Fruit fly (Drosophila melanogaster) whole organism, embryonic: ENCODE results near the gene CG13314.

Experiments used
- CG10565 ChIP-seq: fragments of 200-800 bp; sonication (Bioruptor generic); optimal IDR thresholded peaks from 3 replicates; lab custom pipeline; 2016; ENCODE audit warnings: missing biosample characterization, mild to moderate bottlenecking, missing genetic modification characterization
- CG12299 ChIP-seq: fragments of 200-800 bp; sonication (Bioruptor generic); optimal IDR thresholded peaks from 2 replicates; lab custom pipeline; 2018; ENCODE audit warnings: missing biosample characterization, mild to moderate bottlenecking, missing genetic modification characterization
- CG12391 ChIP-seq: fragments of 200-800 bp; sonication (Bioruptor generic); optimal IDR thresholded peaks from 3 replicates; lab custom pipeline; 2018; ENCODE audit warnings: missing biosample characterization, mild to moderate bottlenecking, missing genetic modification characterization, moderate library complexity
- CG12659 ChIP-seq: fragments of 200-800 bp; sonication (Bioruptor generic); optimal IDR thresholded peaks from 3 replicates; lab custom pipeline; 2017; ENCODE audit warnings: mild to moderate bottlenecking, missing biosample characterization, missing genetic modification reagents, missing genetic modification characterization
- CG13287 ChIP-seq: fragments of 200-800 bp; sonication (Bioruptor generic); IDR thresholded peaks from 2 replicates; pipeline ENCODE4 v1.3.6; 2022; ENCODE audit warnings: missing biosample characterization, missing genetic modification characterization; ENCODE audit not compliant: partially characterized antibody
- CG13775 ChIP-seq: fragments of 200-800 bp; sonication (Bioruptor generic); optimal IDR thresholded peaks from 3 replicates; lab custom pipeline; 2017; ENCODE audit warnings: missing biosample characterization, mild to moderate bottlenecking, missing genetic modification characterization
- CG15269 ChIP-seq: fragments of 200-800 bp; sonication (Bioruptor generic); optimal IDR thresholded peaks from 2 replicates; lab custom pipeline; 2018; ENCODE audit warnings: missing biosample characterization, mild to moderate bottlenecking, missing genetic modification characterization, moderate library complexity
- CG1529 ChIP-seq: fragments of 200-800 bp; sonication (Bioruptor generic); optimal IDR thresholded peaks from 3 replicates; lab custom pipeline; 2018; ENCODE audit warnings: missing biosample characterization, missing genetic modification characterization
- CG16779 ChIP-seq: fragments of 200-800 bp; sonication (Bioruptor generic); IDR thresholded peaks from 2 replicates; pipeline ENCODE4 v1.3.6; 2022; ENCODE audit warnings: missing biosample characterization, missing genetic modification characterization
- CG18476 ChIP-seq: fragments of 200-800 bp; sonication (Bioruptor generic); optimal IDR thresholded peaks from 2 replicates; lab custom pipeline; 2016; ENCODE audit warnings: missing biosample characterization, mild to moderate bottlenecking, missing genetic modification characterization
- CG2129 ChIP-seq: fragments of 200-800 bp; sonication (Bioruptor generic); IDR thresholded peaks from 2 replicates; pipeline ENCODE4 v1.3.6; 2022; ENCODE audit warnings: missing biosample characterization, missing genetic modification characterization; ENCODE audit not compliant: partially characterized antibody
- CG3407 ChIP-seq: fragments of 200-800 bp; sonication (Bioruptor generic); optimal IDR thresholded peaks from 2 replicates; lab custom pipeline; 2018; ENCODE audit warnings: missing biosample characterization, mild to moderate bottlenecking, missing genetic modification characterization
- CG34224 ChIP-seq: fragments of 200-800 bp; sonication (Bioruptor generic); IDR thresholded peaks from 3 replicates; pipeline ENCODE4 v1.3.6; 2022; ENCODE audit warnings: missing biosample characterization, missing genetic modification characterization; ENCODE audit not compliant: partially characterized antibody
- CG3838 ChIP-seq: fragments of 200-800 bp; sonication (Bioruptor generic); optimal IDR thresholded peaks from 3 replicates; lab custom pipeline; 2016; ENCODE audit warnings: missing biosample characterization, missing genetic modification characterization
- CG4404 ChIP-seq: fragments of 200-800 bp; sonication (Bioruptor generic); IDR thresholded peaks from 2 replicates; pipeline ENCODE4 v1.3.6; 2022; ENCODE audit warnings: missing biosample characterization, missing genetic modification characterization
- CG6654 ChIP-seq: fragments of 200-800 bp; sonication (Bioruptor generic); optimal IDR thresholded peaks from 2 replicates; lab custom pipeline; 2017; ENCODE audit warnings: missing biosample characterization, mild to moderate bottlenecking, missing genetic modification characterization
- CG6854 ChIP-seq: fragments of 200-800 bp; sonication (Bioruptor generic); optimal IDR thresholded peaks from 3 replicates; lab custom pipeline; 2017; ENCODE audit warnings: missing biosample characterization, mild to moderate bottlenecking, missing genetic modification characterization
- CrebB ChIP-seq: fragments of 200-800 bp; sonication (Bioruptor generic); optimal IDR thresholded peaks from 3 replicates; lab custom pipeline; 2018; ENCODE audit warnings: missing biosample characterization, mild to moderate bottlenecking, missing genetic modification characterization
- D19B ChIP-seq: fragments of 200-800 bp; sonication (Bioruptor generic); optimal IDR thresholded peaks from 2 replicates; lab custom pipeline; 2017; ENCODE audit warnings: missing biosample characterization, mild to moderate bottlenecking, missing genetic modification characterization
- Dad ChIP-seq: fragments of 200-800 bp; sonication (Bioruptor generic); optimal IDR thresholded peaks from 3 replicates; lab custom pipeline; 2016; ENCODE audit warnings: missing biosample characterization, missing genetic modification characterization
- Elba2 ChIP-seq: fragments of 200-800 bp; sonication (Bioruptor generic); optimal IDR thresholded peaks from 3 replicates; lab custom pipeline; 2016; ENCODE audit warnings: missing biosample characterization, missing genetic modification characterization
- H2.0 ChIP-seq: fragments of 200-800 bp; sonication (Bioruptor generic); IDR thresholded peaks from 2 replicates; pipeline ENCODE4 v1.3.6; 2022; ENCODE audit warnings: missing biosample characterization, missing genetic modification characterization
- Hand ChIP-seq: fragments of 200-800 bp; sonication (Bioruptor generic); optimal IDR thresholded peaks from 2 replicates; lab custom pipeline; 2017; ENCODE audit warnings: mild to moderate bottlenecking, missing biosample characterization, missing genetic modification reagents, missing genetic modification characterization
- Lpt ChIP-seq: fragments of >200 bp; optimal IDR thresholded peaks from 2 replicates; lab custom pipeline; 2018; ENCODE audit warnings: missing biosample characterization, missing genetic modification characterization
- Max ChIP-seq: fragments of 200-800 bp; sonication (Bioruptor generic); optimal IDR thresholded peaks from 2 replicates; lab custom pipeline; 2016; ENCODE audit warnings: missing biosample characterization, mild to moderate bottlenecking, missing genetic modification characterization
- Oaz ChIP-seq: fragments of 200-800 bp; sonication (Bioruptor generic); IDR thresholded peaks from 2 replicates; pipeline ENCODE4 v1.3.6; 2022; ENCODE audit warnings: missing biosample characterization, missing genetic modification characterization
- Pdp1 ChIP-seq, 2 experiments: fragments of 200-800 bp; sonication (Bioruptor generic); optimal IDR thresholded peaks; 3 replicates each; lab custom pipeline; 2016; ENCODE audit warnings: missing biosample characterization in 2 of 2, missing genetic modification characterization in 2 of 2, mild to moderate bottlenecking in 1 of 2, moderate library complexity in 1 of 2
- Usf ChIP-seq: fragments of 200-800 bp; sonication (Bioruptor generic); optimal IDR thresholded peaks from 2 replicates; lab custom pipeline; 2017; ENCODE audit warnings: missing genotype, missing biosample characterization, missing genetic modification characterization
- cad ChIP-seq: fragments of >200 bp; optimal IDR thresholded peaks from 2 replicates; lab custom pipeline; 2017; ENCODE audit warnings: missing biosample characterization, missing genetic modification characterization
- croc ChIP-seq: fragments of 200-800 bp; sonication (Bioruptor generic); conservative IDR thresholded peaks from 3 replicates; pipeline ENCODE4 v1.3.6; 2022; ENCODE audit warnings: missing biosample characterization, missing genetic modification characterization
- dan ChIP-seq: fragments of 200-800 bp; sonication (Bioruptor generic); IDR thresholded peaks from 2 replicates; pipeline ENCODE4 v1.3.6; 2022; ENCODE audit warnings: missing biosample characterization, missing genetic modification characterization
- disco-r ChIP-seq: fragments of 200-800 bp; sonication (Bioruptor generic); optimal IDR thresholded peaks from 2 replicates; lab custom pipeline; 2016; ENCODE audit warnings: missing biosample characterization, missing genetic modification characterization
- grn ChIP-seq: fragments of 200-800 bp; sonication (Bioruptor generic); optimal IDR thresholded peaks from 3 replicates; lab custom pipeline; 2017; ENCODE audit warnings: missing biosample characterization, missing genetic modification characterization
- ham ChIP-seq: fragments of 200-800 bp; sonication (Bioruptor generic); IDR thresholded peaks from 2 replicates; pipeline ENCODE4 v1.3.6; 2022; ENCODE audit warnings: missing biosample characterization, missing genetic modification characterization
- ind ChIP-seq: fragments of 200-800 bp; sonication (Bioruptor generic); optimal IDR thresholded peaks from 3 replicates; lab custom pipeline; 2016; ENCODE audit warnings: missing biosample characterization, missing genetic modification characterization
- insv ChIP-seq, 2 experiments: fragments of 200-800 bp; sonication (Bioruptor generic); optimal IDR thresholded peaks; 3 replicates each; lab custom pipeline; 2016 to 2018; ENCODE audit warnings: missing biosample characterization in 2 of 2, missing genetic modification characterization in 2 of 2
- mam ChIP-seq: fragments of 200-800 bp; sonication (Bioruptor generic); optimal IDR thresholded peaks from 3 replicates; lab custom pipeline; 2016; ENCODE audit warnings: missing biosample characterization, missing genetic modification characterization
- nmo ChIP-seq: fragments of 200-800 bp; sonication (Bioruptor generic); optimal IDR thresholded peaks from 2 replicates; lab custom pipeline; 2018; ENCODE audit warnings: missing biosample characterization, mild to moderate bottlenecking, missing genetic modification characterization, moderate library complexity
- odd ChIP-seq: fragments of 200-800 bp; sonication (Bioruptor generic); optimal IDR thresholded peaks from 2 replicates; lab custom pipeline; 2017; ENCODE audit warnings: missing biosample characterization, mild to moderate bottlenecking, missing genetic modification characterization
- phol ChIP-seq: fragments of 200-800 bp; sonication (Bioruptor generic); optimal IDR thresholded peaks from 3 replicates; lab custom pipeline; 2018; ENCODE audit warnings: missing biosample characterization, mild to moderate bottlenecking, missing genetic modification characterization, moderate library complexity
- pros ChIP-seq: fragments of 200-800 bp; sonication (Bioruptor generic); optimal IDR thresholded peaks from 3 replicates; lab custom pipeline; 2019; ENCODE audit warnings: missing biosample characterization, mild to moderate bottlenecking, missing genetic modification characterization, moderate library complexity
- pzg ChIP-seq: fragments of 200-800 bp; sonication (Bioruptor generic); optimal IDR thresholded peaks from 3 replicates; lab custom pipeline; 2018; ENCODE audit warnings: missing biosample characterization, mild to moderate bottlenecking, missing genetic modification characterization, moderate library complexity
- scrt ChIP-seq: fragments of 200-800 bp; sonication (Bioruptor generic); optimal IDR thresholded peaks from 2 replicates; lab custom pipeline; 2018; ENCODE audit warnings: missing biosample characterization, mild to moderate bottlenecking, missing genetic modification characterization, moderate library complexity
- sim ChIP-seq: fragments of 200-800 bp; sonication (Bioruptor generic); IDR thresholded peaks from 2 replicates; pipeline ENCODE4 v1.3.6; 2022; ENCODE audit warnings: missing biosample characterization, missing genetic modification characterization
- slp2 ChIP-seq: fragments of 200-800 bp; sonication (Bioruptor generic); optimal IDR thresholded peaks from 2 replicates; lab custom pipeline; 2016; ENCODE audit warnings: missing biosample characterization, missing genetic modification characterization
- sqz ChIP-seq: fragments of 200-800 bp; sonication (Bioruptor generic); optimal IDR thresholded peaks from 3 replicates; lab custom pipeline; 2018; ENCODE audit warnings: missing biosample characterization, mild to moderate bottlenecking, missing genetic modification characterization
- tna ChIP-seq: fragments of 200-800 bp; sonication (Bioruptor generic); IDR thresholded peaks from 2 replicates; pipeline ENCODE4 v1.3.6; 2022; ENCODE audit warnings: missing biosample characterization, missing genetic modification characterization; ENCODE audit not compliant: partially characterized antibody
- tup ChIP-seq: fragments of 200-800 bp; sonication (Bioruptor generic); optimal IDR thresholded peaks from 2 replicates; lab custom pipeline; 2016; ENCODE audit warnings: missing biosample characterization, mild to moderate bottlenecking, missing genetic modification characterization, moderate library complexity
- z ChIP-seq: fragments of 200-800 bp; sonication (Bioruptor generic); IDR thresholded peaks from 3 replicates; pipeline ENCODE4 v1.3.6; 2022; ENCODE audit warnings: missing biosample characterization, missing genetic modification characterization
- zen ChIP-seq: fragments of 200-800 bp; sonication (Bioruptor generic); optimal IDR thresholded peaks from 3 replicates; lab custom pipeline; 2018; ENCODE audit warnings: missing biosample characterization, mild to moderate bottlenecking, missing genetic modification characterization, moderate library complexity
- zfh1 ChIP-seq: fragments of 200-800 bp; sonication (Bioruptor generic); IDR thresholded peaks from 3 replicates; pipeline ENCODE4 v1.3.6; 2022; ENCODE audit warnings: missing biosample characterization, missing genetic modification characterization

CG13314 gene

dm6 chr3L:9028057-9028456, 46.5 kb downstream of the CG13314 start (continued):
- TF ChIP-seq CG12659 (no peak), pros (no peak), sim (GFP tag; lab: Robert Waterston, UW) (no peak), Max (GFP tag; lab: Kevin White, UChicago) (no peak), cad (no peak), D19B (GFP tag; lab: Kevin White, UChicago) (no peak), Lpt (GFP tag; lab: Kevin White, UChicago) (no peak), CG1529 (peak; percentile 18), CG6854 (GFP tag; lab: Kevin White, UChicago) (no peak), z (GFP tag; lab: Robert Waterston, UW) (no peak), CG13287 (GFP tag; lab: Robert Waterston, UW) (no peak), ind (GFP tag; lab: Kevin White, UChicago) (no peak), grn (GFP tag; lab: Kevin White, UChicago) (no peak), sqz (GFP tag; lab: Kevin White, UChicago) (no peak), nmo (GFP tag; lab: Kevin White, UChicago) (peak; percentile 74), ham (GFP tag; lab: Robert Waterston, UW) (no peak), CG6654 (GFP tag; lab: Kevin White, UChicago) (no peak), Hand (no peak), phol (tag; lab: Kevin White, UChicago) (peak; percentile 59), zfh1 (GFP tag; lab: Robert Waterston, UW) (peak; percentile 52; the same call in 1 of the 3 replicates), CG13775 (peak; percentile 35), tup (no peak), scrt (GFP tag; lab: Kevin White, UChicago) (no peak), CG4404 (GFP tag; lab: Robert Waterston, UW) (peak; percentile 31; the same call in 1 of the 2 replicates), Usf (GFP tag; lab: Kevin White, UChicago) (no peak), odd (no peak), disco-r (GFP tag; lab: Kevin White, UChicago) (no peak), Pdp1 (GFP tag; optimal IDR thresholded peaks at IDR 0.05; lab: Kevin White, UChicago) (peak; percentile 34 to 44), zen (tag; lab: Kevin White, UChicago) (peak; percentile 61), Elba2 (GFP tag; lab: Kevin White, UChicago) (no peak), Dad (GFP tag; lab: Kevin White, UChicago) (no peak), mam (GFP tag; lab: Kevin White, UChicago) (no peak), insv (GFP tag; optimal IDR thresholded peaks at IDR 0.05; lab: Kevin White, UChicago) (no peak), CG2129 (GFP tag; lab: Robert Waterston, UW) (no peak), CrebB (tag; lab: Kevin White, UChicago) (no peak), CG12299 (tag; lab: Kevin White, UChicago) (no peak), CG16779 (GFP tag; lab: Robert Waterston, UW) (no peak), CG10565 (GFP tag; lab: Kevin White, UChicago) (no peak), H2.0 (no peak), CG18476 (GFP tag; lab: Kevin White, UChicago) (peak; percentile 26), CG3407 (GFP tag; lab: Kevin White, UChicago) (peak; percentile 10), croc (GFP tag; lab: Robert Waterston, UW) (no peak; the same call in 1 of the 3 replicates), CG15269 (tag; lab: Kevin White, UChicago) (peak; percentile 30), CG34224 (GFP tag; lab: Robert Waterston, UW) (no peak), slp2 (GFP tag; lab: Kevin White, UChicago) (peak; percentile 19), CG12391 (tag; lab: Kevin White, UChicago) (peak; percentile 68), Oaz (GFP tag; lab: Robert Waterston, UW) (no peak), dan (GFP tag; lab: Robert Waterston, UW) (no peak), CG3838 (GFP tag; lab: Kevin White, UChicago) (no peak), pzg (no peak), tna (GFP tag; lab: Robert Waterston, UW) (no peak)
